Fruit fly (Drosophila melanogaster): ENCODE results near the gene Bicra.
A peak's percentile ranks its signal among the peaks of the same experiment; 100 is the strongest.

The Bicra gene

DNA sequence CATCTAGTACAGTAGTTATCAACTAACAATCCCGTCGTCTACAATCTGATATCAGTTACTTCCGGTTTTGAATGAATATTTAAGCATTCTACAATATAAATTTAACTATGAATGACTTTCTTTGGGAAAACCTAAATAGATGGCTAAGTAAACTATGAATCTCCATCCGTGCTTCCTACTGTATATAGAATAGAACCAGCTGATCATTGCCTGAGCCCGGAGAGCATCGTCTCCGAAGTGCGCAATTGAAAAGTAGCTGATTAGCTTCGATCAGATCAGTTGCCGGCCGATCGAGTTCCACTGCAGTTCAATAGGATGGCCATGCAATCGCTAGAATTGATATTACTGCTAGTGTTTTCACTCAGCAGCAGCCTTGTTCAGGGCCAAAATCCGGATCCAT is 12.1 kb upstream of the Bicra start, which contains the start of gene CG11841:
Gene CG11841 (plus strand): TSS at position 301 of the 400 bp plus-strand sequence.
- TF ChIP-seq usp (GFP tag; optimal IDR thresholded peaks at IDR 0.05) (no peak), EcR (GFP tag; optimal IDR thresholded peaks at IDR 0.05) (no peak), pan (optimal IDR thresholded peaks at IDR 0.05) (no peak), CG8478 (optimal IDR thresholded peaks at IDR 0.05) (no peak), psq (optimal IDR thresholded peaks at IDR 0.05) (no peak), Dll (optimal IDR thresholded peaks at IDR 0.05) (no peak)

DNA sequence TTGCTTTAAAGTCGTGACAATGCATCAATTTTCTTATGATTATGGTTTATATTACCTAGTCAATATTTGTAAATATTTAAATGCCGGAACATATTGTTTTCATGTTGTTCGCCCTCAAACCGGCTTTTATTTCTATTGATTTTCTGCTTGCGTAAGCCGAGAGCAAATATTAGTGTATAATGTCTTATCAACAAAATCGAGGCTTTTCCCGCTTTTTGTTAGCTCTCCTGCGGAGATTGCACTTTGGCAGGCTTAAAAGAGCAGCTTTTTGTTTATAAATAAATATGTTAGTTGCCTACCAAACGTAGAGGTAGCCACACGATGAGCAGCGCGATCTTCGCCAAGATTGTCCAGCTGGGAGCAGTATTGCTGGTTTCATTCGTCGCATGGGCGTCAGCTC is 10.5 kb upstream of the Bicra start, which contains the start of gene CG11842:
Gene CG11842 (plus strand): TSS at position 301 of the 400 bp plus-strand sequence.
- TF ChIP-seq usp (GFP tag; optimal IDR thresholded peaks at IDR 0.05), result no peak
- no peak for TF ChIP-seq Dll (optimal IDR thresholded peaks at IDR 0.05)

DNA sequence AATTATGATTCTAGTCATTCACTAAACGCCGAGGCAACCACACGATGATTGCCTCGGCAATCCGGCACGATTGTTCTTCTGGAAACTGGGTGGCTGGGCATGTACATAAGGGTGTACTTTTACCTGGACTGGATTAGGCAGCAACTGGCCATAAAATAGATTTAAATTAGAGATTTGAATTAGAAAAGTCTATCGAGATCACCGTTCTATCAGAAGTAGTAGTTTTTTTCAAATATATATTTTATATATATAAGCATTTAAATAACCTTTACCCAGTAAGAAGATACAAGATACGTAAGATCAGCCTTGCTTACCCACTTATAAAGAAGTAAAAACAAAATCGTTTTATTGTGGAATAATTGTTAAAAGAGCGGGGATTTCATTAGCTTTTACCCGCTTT is 8.8 kb upstream of the Bicra start, which contains the start of gene CG11843:
Gene CG11843 (plus strand): TSS at position 301 of the 400 bp plus-strand sequence.
- TF ChIP-seq EcR (GFP tag; optimal IDR thresholded peaks at IDR 0.05), result no peak
- TF ChIP-seq CG8478 (optimal IDR thresholded peaks at IDR 0.05), result no peak

DNA sequence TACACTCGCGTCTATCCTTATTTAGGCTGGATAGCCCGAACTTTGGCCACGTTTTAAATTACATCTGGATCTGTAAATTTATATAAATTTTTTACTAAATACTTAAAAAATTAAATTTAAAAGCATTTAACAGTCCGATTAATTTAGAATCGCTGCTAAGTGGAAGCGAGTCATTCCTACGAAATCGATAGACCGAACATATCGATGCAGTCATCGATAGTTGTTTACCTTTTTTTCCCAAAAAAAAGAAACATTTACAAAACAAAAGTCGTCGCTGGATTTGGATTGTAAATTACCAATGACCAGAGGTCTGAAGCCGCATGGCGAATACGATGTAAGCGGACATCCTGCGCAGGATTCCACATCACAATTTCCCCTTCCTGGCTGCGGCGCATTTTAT is 7.1 kb upstream of the Bicra start, which contains the start of gene Sirt7:
Gene Sirt7 (plus strand): TSS at position 218 of the 400 bp plus-strand sequence.
- TF ChIP-seq pan (optimal IDR thresholded peaks at IDR 0.05) (no peak), usp (GFP tag; optimal IDR thresholded peaks at IDR 0.05) (no peak), EcR (GFP tag; optimal IDR thresholded peaks at IDR 0.05) (no peak), psq (optimal IDR thresholded peaks at IDR 0.05) (no peak), Dll (optimal IDR thresholded peaks at IDR 0.05) (no peak), CG8478 (optimal IDR thresholded peaks at IDR 0.05) (no peak)

DNA sequence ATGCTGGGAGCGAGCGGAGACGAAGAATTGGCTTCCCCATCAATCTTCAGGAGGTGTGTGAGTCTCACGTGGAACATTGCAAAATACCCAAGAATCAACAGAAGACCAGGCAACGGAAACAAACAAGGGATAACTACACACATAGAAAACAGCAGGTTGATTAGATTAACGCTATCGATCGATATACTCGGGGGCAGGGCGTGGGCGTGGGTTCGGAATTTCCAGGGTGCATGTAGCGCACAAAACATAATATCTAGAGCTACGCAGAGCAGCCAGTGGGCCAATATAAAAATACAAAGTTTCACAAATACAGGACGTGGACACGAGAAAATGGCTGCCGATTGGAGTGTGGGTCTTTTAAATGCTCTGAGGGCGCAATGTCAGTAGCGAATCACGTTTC is 3.5 kb upstream of the Bicra start:
- TF ChIP-seq psq (optimal IDR thresholded peaks at IDR 0.05) (no peak), pan (optimal IDR thresholded peaks at IDR 0.05) (no peak), usp (GFP tag; optimal IDR thresholded peaks at IDR 0.05) (no peak), Dll (optimal IDR thresholded peaks at IDR 0.05) (no peak), EcR (GFP tag; optimal IDR thresholded peaks at IDR 0.05) (no peak), CG8478 (optimal IDR thresholded peaks at IDR 0.05) (no peak)

DNA sequence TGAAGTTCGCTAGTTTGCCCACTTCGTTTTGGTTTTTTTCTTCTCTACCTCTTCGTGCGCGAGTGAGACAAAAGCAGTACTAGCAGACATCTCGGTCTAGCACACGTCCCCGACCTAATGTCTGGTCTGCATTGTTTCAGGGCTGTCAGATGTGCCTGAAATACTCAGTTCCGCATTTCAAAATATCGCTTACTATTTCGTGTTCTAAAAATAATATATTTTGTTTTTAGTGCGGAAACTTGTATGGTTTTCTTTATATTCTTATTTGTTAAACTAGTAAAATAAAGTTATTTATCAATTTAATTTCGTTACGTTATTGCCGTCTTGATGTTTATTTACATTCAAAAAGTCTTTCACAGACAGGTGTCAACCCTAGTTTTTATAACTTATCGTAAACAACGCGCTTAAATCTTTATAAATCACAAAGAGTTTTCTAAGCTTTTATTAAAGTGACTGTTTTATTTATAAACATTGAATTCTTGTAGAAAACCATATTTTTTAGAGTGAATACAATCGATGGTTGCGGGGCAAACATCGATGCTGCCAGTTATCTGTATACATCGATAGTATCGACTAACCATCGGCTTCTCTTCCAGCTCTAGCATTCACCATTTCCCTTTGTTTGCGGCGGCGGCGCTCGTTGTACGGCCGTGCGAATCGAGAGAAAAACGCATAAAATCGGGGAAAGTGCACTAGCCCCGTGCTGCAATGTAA is 524 bp downstream of the Bicra start:
- peak; percentile 46 for TF ChIP-seq CG8478 (optimal IDR thresholded peaks at IDR 0.05)
- TF ChIP-seq Dll (optimal IDR thresholded peaks at IDR 0.05), result no peak
- no peak for TF ChIP-seq usp (GFP tag; optimal IDR thresholded peaks at IDR 0.05)
- no peak for TF ChIP-seq psq (optimal IDR thresholded peaks at IDR 0.05)
- no peak for TF ChIP-seq pan (optimal IDR thresholded peaks at IDR 0.05)
- TF ChIP-seq EcR (GFP tag; optimal IDR thresholded peaks at IDR 0.05), result peak in 1 of 2 experiments; percentile 71

DNA sequence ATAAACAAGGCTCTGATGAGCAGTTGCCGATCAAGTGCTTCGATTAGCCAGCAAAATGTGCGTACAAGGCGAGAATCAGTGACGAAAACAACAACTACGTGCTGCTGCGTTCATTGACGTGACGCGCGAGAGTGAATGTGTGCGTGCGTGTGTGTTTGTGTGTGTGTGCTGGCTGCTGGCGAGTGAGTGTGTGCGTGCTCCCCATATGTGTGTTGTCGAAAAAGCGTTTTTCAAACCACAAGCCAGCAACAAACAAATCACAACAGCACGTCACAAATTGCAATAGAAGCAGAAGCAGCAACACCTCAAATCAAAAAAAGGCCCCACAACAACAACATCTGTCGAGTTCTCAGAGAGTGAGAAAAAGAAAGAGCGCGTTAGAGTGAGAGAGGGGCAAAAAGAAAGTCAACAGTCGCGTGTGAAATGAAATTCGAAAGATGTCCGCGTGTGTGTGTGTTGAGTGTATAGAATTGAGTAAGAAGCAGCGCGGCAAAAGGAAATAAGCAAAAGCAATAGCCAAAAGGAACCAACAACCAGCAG is 1.2 kb downstream of the Bicra start:
- peak; percentile 46 for TF ChIP-seq Dll (optimal IDR thresholded peaks at IDR 0.05)
- no peak for TF ChIP-seq EcR (GFP tag; optimal IDR thresholded peaks at IDR 0.05)

DNA sequence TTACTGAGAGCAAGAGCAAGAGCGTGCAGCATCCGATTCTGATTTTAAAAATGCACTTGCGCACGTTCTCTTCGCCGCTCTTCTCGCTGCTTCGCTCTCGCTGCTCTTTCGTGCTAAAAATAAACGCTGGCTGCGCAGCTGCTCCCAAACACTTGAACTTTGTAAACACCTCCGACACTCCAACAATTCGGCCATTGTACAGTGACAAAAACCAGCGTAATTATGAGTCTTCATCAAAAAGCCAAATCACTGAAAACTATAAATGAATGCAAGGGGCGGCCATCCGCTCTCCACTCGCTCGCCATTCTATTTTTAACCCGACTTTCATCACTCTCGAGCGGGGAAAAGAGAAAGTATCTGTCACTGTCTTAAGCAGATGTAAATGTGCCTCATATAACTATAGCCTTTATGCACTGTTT is 1.9 kb downstream of the Bicra start:
- TF ChIP-seq CG8478 (optimal IDR thresholded peaks at IDR 0.05) (no peak), EcR (GFP tag; optimal IDR thresholded peaks at IDR 0.05) (peak in 1 of 2 experiments; percentile 40), usp (GFP tag; optimal IDR thresholded peaks at IDR 0.05) (no peak), Dll (optimal IDR thresholded peaks at IDR 0.05) (peak; percentile 85), psq (optimal IDR thresholded peaks at IDR 0.05) (no peak)

DNA sequence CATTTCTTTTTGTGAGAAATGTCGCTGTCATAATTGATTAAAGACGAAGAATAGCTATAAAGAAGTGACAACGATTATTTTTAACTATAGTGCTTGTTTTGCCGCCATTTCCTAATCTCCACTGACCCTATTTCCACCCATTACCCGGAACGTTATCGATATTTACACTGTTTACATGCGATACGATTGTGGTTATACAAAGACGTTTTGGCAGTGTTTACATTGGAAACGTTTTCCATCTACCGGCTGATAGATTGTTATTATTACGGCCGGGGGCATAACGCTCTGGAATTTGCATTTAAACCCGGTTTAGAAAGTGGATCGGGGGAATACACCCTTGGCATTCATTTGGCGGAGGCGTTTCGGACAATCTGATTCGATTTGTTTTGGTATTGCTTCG is 3.4 kb downstream of the Bicra start:
- no peak for TF ChIP-seq pan (optimal IDR thresholded peaks at IDR 0.05)
- no peak for TF ChIP-seq CG8478 (optimal IDR thresholded peaks at IDR 0.05)

DNA sequence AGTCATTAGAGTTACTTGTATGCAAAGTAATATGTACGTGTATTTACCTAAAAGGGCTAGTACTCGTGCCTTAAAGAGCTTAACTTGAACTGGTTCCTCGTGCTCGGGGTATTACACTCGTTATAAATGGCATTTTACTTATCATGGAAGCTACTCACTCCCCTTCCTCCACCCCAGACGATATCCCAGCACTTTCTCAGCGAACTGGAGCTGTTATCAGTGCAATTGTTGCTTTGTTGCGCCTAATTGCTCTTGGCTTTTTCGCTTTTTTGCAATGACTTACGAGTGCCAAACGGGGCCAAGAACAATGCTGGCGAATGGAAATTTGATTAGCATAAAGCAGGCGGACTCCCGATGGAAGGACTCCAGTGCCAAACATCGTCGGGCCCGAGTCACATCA is 4.3 kb downstream of the Bicra start:
- no peak for TF ChIP-seq Dll (optimal IDR thresholded peaks at IDR 0.05)
- no peak for TF ChIP-seq usp (GFP tag; optimal IDR thresholded peaks at IDR 0.05)
- TF ChIP-seq EcR (GFP tag; optimal IDR thresholded peaks at IDR 0.05), result no peak
- no peak for TF ChIP-seq CG8478 (optimal IDR thresholded peaks at IDR 0.05)
- no peak for TF ChIP-seq psq (optimal IDR thresholded peaks at IDR 0.05)
- no peak for TF ChIP-seq pan (optimal IDR thresholded peaks at IDR 0.05)

DNA sequence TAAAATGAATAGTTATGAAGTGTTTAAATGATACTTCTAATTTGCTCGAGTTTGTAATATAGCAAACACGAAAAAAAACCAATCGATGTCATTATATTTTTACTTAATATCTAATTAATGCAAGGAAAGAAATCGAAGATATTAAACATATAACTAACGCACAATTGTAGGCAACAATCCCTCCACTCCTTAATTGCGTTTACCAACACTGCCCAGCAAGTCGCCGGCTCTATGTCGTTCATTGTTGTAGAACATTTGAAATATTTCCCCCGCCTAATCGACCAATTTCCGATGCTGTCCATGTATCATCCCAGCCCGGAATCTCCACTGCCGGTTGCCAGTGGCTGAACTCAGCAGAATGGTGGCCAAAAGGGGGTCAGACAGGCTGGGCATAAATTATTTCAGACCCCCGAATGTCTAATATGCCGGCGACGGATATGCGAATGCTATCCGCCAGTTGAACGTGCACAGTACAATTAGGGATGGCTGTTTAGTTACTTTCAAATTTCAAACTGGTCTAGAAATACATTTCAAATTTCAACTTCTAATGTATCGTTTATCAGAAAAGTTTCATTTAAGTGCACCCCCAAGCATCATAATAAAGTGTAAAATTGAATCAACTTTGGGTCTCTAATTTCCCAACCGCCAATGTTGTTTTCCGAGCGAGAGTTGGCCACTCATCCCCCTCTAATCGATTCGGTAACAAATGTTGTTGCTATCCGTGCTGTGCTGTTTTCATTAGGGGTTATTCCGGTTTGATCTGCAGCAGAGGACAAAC is 5.8 kb downstream of the Bicra start:
- TF ChIP-seq EcR (GFP tag; optimal IDR thresholded peaks at IDR 0.05) (no peak), usp (GFP tag; optimal IDR thresholded peaks at IDR 0.05) (no peak), Dll (optimal IDR thresholded peaks at IDR 0.05) (no peak), pan (optimal IDR thresholded peaks at IDR 0.05) (no peak), psq (optimal IDR thresholded peaks at IDR 0.05) (no peak), CG8478 (optimal IDR thresholded peaks at IDR 0.05) (no peak)

DNA sequence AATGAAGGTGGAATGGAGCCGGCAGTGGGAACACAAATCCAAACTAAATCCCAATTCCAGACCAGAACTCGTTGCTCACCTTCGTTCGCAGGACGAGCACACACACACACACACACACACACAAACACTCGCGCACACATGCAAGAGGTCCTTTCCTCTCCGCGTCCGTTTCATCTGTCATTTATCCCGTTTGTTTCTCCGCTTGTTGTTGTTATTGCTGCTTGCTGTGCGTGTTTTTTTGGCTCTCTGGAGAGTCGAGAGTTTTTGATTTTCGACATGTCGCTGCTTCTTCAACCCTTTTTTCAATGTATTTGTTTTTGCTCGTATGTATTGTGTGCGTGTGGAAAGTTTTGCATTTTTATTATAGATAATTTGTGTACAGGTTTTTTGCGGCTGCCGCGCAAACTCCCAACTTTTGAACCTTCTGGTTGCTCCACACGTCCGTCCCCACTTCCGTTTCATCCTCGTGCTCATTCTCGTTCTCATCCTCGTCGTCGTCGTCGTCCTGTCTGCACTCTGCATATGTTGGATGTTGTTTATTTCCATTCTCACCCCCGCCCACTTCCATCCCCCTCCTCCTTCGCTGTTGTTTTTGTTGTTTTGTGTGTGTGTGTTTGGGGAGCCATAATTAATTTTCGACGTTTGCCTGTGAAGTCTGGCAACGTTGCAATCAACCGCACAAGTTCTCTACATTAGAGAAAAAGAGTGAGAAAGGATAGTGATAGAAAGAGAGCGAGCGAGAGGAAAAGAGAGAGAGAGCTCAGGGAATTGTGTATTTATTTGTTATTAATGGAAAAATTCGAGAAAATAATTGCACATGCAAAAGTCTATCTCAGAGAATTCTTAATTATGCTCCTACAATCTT is 6.6 kb downstream of the Bicra start:
- TF ChIP-seq CG8478 (optimal IDR thresholded peaks at IDR 0.05) (no peak), Dll (optimal IDR thresholded peaks at IDR 0.05) (no peak), psq (optimal IDR thresholded peaks at IDR 0.05) (no peak), EcR (GFP tag; optimal IDR thresholded peaks at IDR 0.05) (no peak), pan (optimal IDR thresholded peaks at IDR 0.05) (no peak), usp (GFP tag; optimal IDR thresholded peaks at IDR 0.05) (no peak)
